Worm (Caenorhabditis elegans) whole organism, L1 larva: ENCODE measurements around the gene dpff-1.

Experiments
- C34B4.2 ChIP-seq: sonication (generic microtip); optimal IDR thresholded peaks from 2 replicates; lab custom pipeline; 2017; ENCODE audit warnings: mild to moderate bottlenecking, missing genetic modification characterization, missing compliant biosample characterization
- aly-2 ChIP-seq: fragments of 150-350 bp; optimal IDR thresholded peaks from 2 replicates; lab custom pipeline; 2014; ENCODE audit warnings: missing biosample characterization, missing genetic modification characterization
- ceh-82 ChIP-seq, 3 experiments: fragments of 150-350 bp in 1 of 3; sonication (generic microtip) in 2 of 3; optimal IDR thresholded peaks; 2 replicates each; lab custom pipeline; 2014 to 2017; ENCODE audit warnings: missing biosample characterization in 3 of 3, missing genetic modification characterization in 3 of 3
- egl-27 ChIP-seq, 2 experiments: fragments of 150-350 bp in 1 of 2; sonication (generic microtip); optimal IDR thresholded peaks; 3 replicates each; lab custom pipeline; 2017 to 2018; ENCODE audit warnings: missing biosample characterization in 2 of 2, missing genetic modification characterization in 2 of 2, missing genetic modification reagents in 2 of 2
- elt-3 ChIP-seq, 6 experiments: fragments of 150-350 bp in 1 of 6; sonication (generic microtip); optimal IDR thresholded peaks; 2 replicates each; lab custom pipeline; 2017 to 2018; ENCODE audit warnings: missing biosample characterization in 6 of 6, missing genetic modification characterization in 6 of 6, inconsistent platforms in 1 of 6
- nhr-237 ChIP-seq: fragments of 150-350 bp; optimal IDR thresholded peaks from 2 replicates; lab custom pipeline; 2014; ENCODE audit warnings: missing biosample characterization, missing genetic modification characterization
- xbp-1 ChIP-seq: sonication (generic microtip); optimal IDR thresholded peaks from 2 replicates; lab custom pipeline; 2016; ENCODE audit warnings: missing genetic modification characterization, missing compliant biosample characterization
- zag-1 ChIP-seq: fragments of 150-350 bp; optimal IDR thresholded peaks from 2 replicates; lab custom pipeline; 2014; ENCODE audit warnings: missing biosample characterization, missing genetic modification characterization

DNA sequence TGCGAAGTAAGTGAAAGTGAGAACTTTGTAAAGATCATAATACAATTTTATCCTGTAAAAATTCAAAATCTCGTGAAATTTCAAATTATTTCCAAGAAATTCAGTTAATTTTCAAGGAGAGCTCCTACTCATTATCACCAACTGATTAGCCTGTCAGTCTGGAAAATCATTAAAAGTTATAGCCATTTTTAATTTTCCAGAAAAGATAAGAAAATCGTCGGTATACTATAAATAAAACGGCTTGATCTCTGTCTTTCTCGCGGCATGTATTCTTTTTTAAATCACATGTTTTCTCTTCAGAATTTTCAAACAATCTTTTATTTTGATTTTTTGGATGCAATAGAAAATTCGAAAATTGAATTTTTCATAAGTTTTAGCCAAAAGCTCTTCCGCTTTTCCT is 42.8 kb upstream of the dpff-1 start:
- TF ChIP-seq elt-3 (tag; optimal IDR thresholded peaks at IDR 0.05; lab: Kevin White, UChicago) (no peak), nhr-237 (no peak), ceh-82 (tag; optimal IDR thresholded peaks at IDR 0.05; lab: Kevin White, UChicago) (no peak), aly-2 (tag; lab: Kevin White, UChicago) (no peak), C34B4.2 (tag; lab: Kevin White, UChicago) (no peak), zag-1 (no peak), egl-27 (tag; optimal IDR thresholded peaks at IDR 0.05; lab: Kevin White, UChicago) (no peak), xbp-1 (tag; lab: Kevin White, UChicago) (no peak)
